Fruit fly (Drosophila melanogaster) whole organism, embryonic: ENCODE data around the gene Ir67a.

Source experiments
- CG10543 ChIP-seq: fragments of 200-800 bp; sonication (Bioruptor generic); optimal IDR thresholded peaks from 3 replicates; lab custom pipeline; 2017; ENCODE audit warnings: missing biosample characterization, mild to moderate bottlenecking, missing genetic modification characterization, moderate library complexity
- CG12155 ChIP-seq: fragments of 200-800 bp; sonication (Bioruptor generic); optimal IDR thresholded peaks from 3 replicates; lab custom pipeline; 2016; ENCODE audit warnings: missing biosample characterization, missing genetic modification characterization
- CG13624 ChIP-seq: fragments of 200-800 bp; sonication (Bioruptor generic); optimal IDR thresholded peaks from 2 replicates; lab custom pipeline; 2016; ENCODE audit warnings: missing biosample characterization, missing genetic modification characterization
- CG13894 ChIP-seq: fragments of 200-800 bp; sonication (Bioruptor generic); optimal IDR thresholded peaks from 3 replicates; lab custom pipeline; 2018; ENCODE audit warnings: missing biosample characterization, mild to moderate bottlenecking, missing genetic modification characterization, moderate library complexity
- CG18476 ChIP-seq: fragments of 200-800 bp; sonication (Bioruptor generic); optimal IDR thresholded peaks from 2 replicates; lab custom pipeline; 2016; ENCODE audit warnings: missing biosample characterization, mild to moderate bottlenecking, missing genetic modification characterization
- CG31441 ChIP-seq: fragments of 200-800 bp; sonication (Bioruptor generic); IDR thresholded peaks from 2 replicates; pipeline ENCODE4 v1.3.6; 2022; ENCODE audit warnings: missing biosample characterization, missing genetic modification characterization
- CG32772 ChIP-seq: fragments of 200-800 bp; sonication (Bioruptor generic); IDR thresholded peaks from 2 replicates; pipeline ENCODE4 v1.3.6; 2022; ENCODE audit warnings: missing biosample characterization, missing genetic modification characterization
- CG34376 ChIP-seq: fragments of 200-800 bp; sonication (Bioruptor generic); optimal IDR thresholded peaks from 2 replicates; lab custom pipeline; 2018; ENCODE audit warnings: missing biosample characterization, mild to moderate bottlenecking, missing genetic modification characterization
- CG4282 ChIP-seq: fragments of 200-800 bp; sonication (Bioruptor generic); optimal IDR thresholded peaks from 2 replicates; lab custom pipeline; 2016; ENCODE audit warnings: missing biosample characterization, missing genetic modification characterization
- CG6683 ChIP-seq: fragments of 200-800 bp; sonication (Bioruptor generic); optimal IDR thresholded peaks from 2 replicates; lab custom pipeline; 2017; ENCODE audit warnings: missing biosample characterization, mild to moderate bottlenecking, missing genetic modification characterization, missing genetic modification reagents
- CG7987 ChIP-seq: fragments of 200-800 bp; sonication (Bioruptor generic); optimal IDR thresholded peaks from 2 replicates; lab custom pipeline; 2018; ENCODE audit warnings: missing biosample characterization, mild to moderate bottlenecking, missing genetic modification characterization, moderate library complexity
- CG8388 ChIP-seq: fragments of 200-800 bp; sonication (Bioruptor generic); optimal IDR thresholded peaks from 2 replicates; lab custom pipeline; 2019; ENCODE audit warnings: missing biosample characterization, mild to moderate bottlenecking, missing genetic modification characterization, moderate library complexity
- CG8944 ChIP-seq: fragments of 200-800 bp; sonication (Bioruptor generic); optimal IDR thresholded peaks from 3 replicates; lab custom pipeline; 2016; ENCODE audit warnings: missing biosample characterization, missing genetic modification characterization
- D19A ChIP-seq: fragments of 200-800 bp; optimal IDR thresholded peaks from 3 replicates; lab custom pipeline; 2019; ENCODE audit warnings: missing biosample characterization, mild to moderate bottlenecking, missing genetic modification characterization, moderate library complexity
- E2f2 ChIP-seq: fragments of 200-800 bp; sonication (Bioruptor generic); IDR thresholded peaks from 2 replicates; pipeline ENCODE4 v1.3.6; 2022; ENCODE audit warnings: missing biosample characterization, missing genetic modification characterization
- Med ChIP-seq: fragments of 200-800 bp; sonication (Bioruptor generic); peaks from one replicate; lab custom pipeline; 2016; ENCODE audit warnings: missing biosample characterization, missing genetic modification characterization, mild to moderate bottlenecking, inconsistent platforms, moderate library complexity
- Mrtf ChIP-seq: fragments of 200-800 bp; sonication (Bioruptor generic); IDR thresholded peaks from 3 replicates; pipeline ENCODE4 v1.3.6; 2022; ENCODE audit warnings: missing biosample characterization, missing genetic modification characterization
- Oaz ChIP-seq: fragments of 200-800 bp; sonication (Bioruptor generic); IDR thresholded peaks from 2 replicates; pipeline ENCODE4 v1.3.6; 2022; ENCODE audit warnings: missing biosample characterization, missing genetic modification characterization
- Rfx ChIP-seq: fragments of 200-800 bp; sonication (Bioruptor generic); IDR thresholded peaks from 2 replicates; pipeline ENCODE4 v1.3.6; 2022; ENCODE audit warnings: missing biosample characterization, missing genetic modification characterization
- Sox102F ChIP-seq: fragments of 200-800 bp; sonication (Bioruptor generic); optimal IDR thresholded peaks from 2 replicates; lab custom pipeline; 2018; ENCODE audit warnings: missing biosample characterization, mild to moderate bottlenecking, missing genetic modification characterization, moderate library complexity
- Vsx1 ChIP-seq: fragments of 200-800 bp; sonication (Bioruptor generic); optimal IDR thresholded peaks from 2 replicates; lab custom pipeline; 2017; ENCODE audit warnings: missing biosample characterization, mild to moderate bottlenecking, missing genetic modification characterization, missing genetic modification reagents
- ash1 ChIP-seq: fragments of 200-800 bp; sonication (Bioruptor generic); optimal IDR thresholded peaks from 2 replicates; lab custom pipeline; 2018; ENCODE audit warnings: missing biosample characterization, mild to moderate bottlenecking, missing genetic modification characterization
- bab2 ChIP-seq: fragments of 200-800 bp; sonication (Bioruptor generic); optimal IDR thresholded peaks from 2 replicates; lab custom pipeline; 2016; ENCODE audit warnings: missing biosample characterization, missing genetic modification characterization
- chinmo ChIP-seq: fragments of 200-800 bp; sonication (Bioruptor generic); IDR thresholded peaks from 4 replicates; pipeline ENCODE4 v1.3.6; 2022; ENCODE audit warnings: missing biosample characterization, missing genetic modification characterization; ENCODE audit not compliant: partially characterized antibody
- chn ChIP-seq: fragments of 200-800 bp; sonication (Bioruptor generic); optimal IDR thresholded peaks from 2 replicates; lab custom pipeline; 2016; ENCODE audit warnings: missing biosample characterization, missing genetic modification characterization
- crp ChIP-seq, 2 experiments: fragments of 200-800 bp; sonication (Bioruptor generic); optimal IDR thresholded peaks; 2 replicates in 1 of 2; 3 replicates in 1 of 2; lab custom pipeline; 2017; ENCODE audit warnings: missing biosample characterization in 2 of 2, missing genetic modification characterization in 2 of 2, mild to moderate bottlenecking in 1 of 2, moderate library complexity in 1 of 2
- cwo ChIP-seq: fragments of 200-800 bp; sonication (Bioruptor generic); optimal IDR thresholded peaks from 3 replicates; lab custom pipeline; 2017; ENCODE audit warnings: missing biosample characterization, missing genetic modification characterization, mild to moderate bottlenecking, moderate library complexity, missing genetic modification reagents
- exex ChIP-seq: fragments of 200-800 bp; sonication (Bioruptor generic); optimal IDR thresholded peaks from 4 replicates; lab custom pipeline; 2018; ENCODE audit warnings: missing biosample characterization, mild to moderate bottlenecking, missing genetic modification characterization, moderate library complexity
- fd102C ChIP-seq: fragments of 200-800 bp; sonication (Bioruptor generic); optimal IDR thresholded peaks from 2 replicates; lab custom pipeline; 2018; ENCODE audit warnings: missing biosample characterization, mild to moderate bottlenecking, missing genetic modification characterization, moderate library complexity
- fd96Cb ChIP-seq: fragments of 200-800 bp; sonication (Bioruptor generic); optimal IDR thresholded peaks from 2 replicates; lab custom pipeline; 2018; ENCODE audit warnings: missing biosample characterization, mild to moderate bottlenecking, missing genetic modification characterization, moderate library complexity
- grn ChIP-seq: fragments of 200-800 bp; sonication (Bioruptor generic); optimal IDR thresholded peaks from 3 replicates; lab custom pipeline; 2017; ENCODE audit warnings: missing biosample characterization, missing genetic modification characterization
- gro ChIP-seq: fragments of 200-800 bp; sonication (Bioruptor generic); optimal IDR thresholded peaks from 2 replicates; lab custom pipeline; 2016; ENCODE audit warnings: missing biosample characterization, missing genetic modification characterization
- lbe ChIP-seq: fragments of 200-800 bp; sonication (Bioruptor generic); optimal IDR thresholded peaks from 2 replicates; lab custom pipeline; 2016; ENCODE audit warnings: missing biosample characterization, mild to moderate bottlenecking, missing genetic modification characterization
- lilli ChIP-seq: fragments of 200-800 bp; sonication (Bioruptor generic); optimal IDR thresholded peaks from 3 replicates; lab custom pipeline; 2016; ENCODE audit warnings: missing biosample characterization, missing genetic modification characterization
- mirr ChIP-seq: fragments of 200-800 bp; sonication (Bioruptor generic); optimal IDR thresholded peaks from 3 replicates; lab custom pipeline; 2018; ENCODE audit warnings: missing biosample characterization, mild to moderate bottlenecking, missing genetic modification characterization
- nerfin-1 ChIP-seq: fragments of 200-800 bp; sonication (Bioruptor generic); optimal IDR thresholded peaks from 3 replicates; lab custom pipeline; 2019; ENCODE audit warnings: missing biosample characterization, mild to moderate bottlenecking, missing genetic modification characterization, moderate library complexity
- sd ChIP-seq: fragments of 200-800 bp; sonication (Bioruptor generic); optimal IDR thresholded peaks from 3 replicates; lab custom pipeline; 2018; ENCODE audit warnings: missing biosample characterization, mild to moderate bottlenecking, missing genetic modification characterization, moderate library complexity
- sens ChIP-seq: fragments of 200-800 bp; sonication (Bioruptor generic); peaks from one replicate; lab custom pipeline; 2016; ENCODE audit warnings: missing biosample characterization, missing genetic modification characterization
- shn ChIP-seq: fragments of 200-800 bp; sonication (Bioruptor generic); optimal IDR thresholded peaks from 3 replicates; lab custom pipeline; 2016; ENCODE audit warnings: missing biosample characterization, missing genetic modification characterization
- sug ChIP-seq: fragments of 200-800 bp; optimal IDR thresholded peaks from 2 replicates; lab custom pipeline; 2019; ENCODE audit warnings: missing biosample characterization, mild to moderate bottlenecking, missing genetic modification characterization, moderate library complexity
- tin ChIP-seq: fragments of 200-800 bp; sonication (Bioruptor generic); optimal IDR thresholded peaks from 3 replicates; lab custom pipeline; 2016; ENCODE audit warnings: missing biosample characterization, missing genetic modification characterization
- tll ChIP-seq, 2 experiments: fragments of 200-800 bp in 1 of 2; fragments of >200 bp in 1 of 2; sonication (Bioruptor generic) in 1 of 2; optimal IDR thresholded peaks; 2 replicates each; lab custom pipeline; 2017 to 2019; ENCODE audit warnings: missing biosample characterization in 2 of 2, missing genetic modification characterization in 2 of 2, mild to moderate bottlenecking in 1 of 2, moderate library complexity in 1 of 2
- trh ChIP-seq: fragments of 200-800 bp; sonication (Bioruptor generic); optimal IDR thresholded peaks from 2 replicates; lab custom pipeline; 2016; ENCODE audit warnings: missing biosample characterization, missing genetic modification characterization

The Ir67a gene

DNA sequence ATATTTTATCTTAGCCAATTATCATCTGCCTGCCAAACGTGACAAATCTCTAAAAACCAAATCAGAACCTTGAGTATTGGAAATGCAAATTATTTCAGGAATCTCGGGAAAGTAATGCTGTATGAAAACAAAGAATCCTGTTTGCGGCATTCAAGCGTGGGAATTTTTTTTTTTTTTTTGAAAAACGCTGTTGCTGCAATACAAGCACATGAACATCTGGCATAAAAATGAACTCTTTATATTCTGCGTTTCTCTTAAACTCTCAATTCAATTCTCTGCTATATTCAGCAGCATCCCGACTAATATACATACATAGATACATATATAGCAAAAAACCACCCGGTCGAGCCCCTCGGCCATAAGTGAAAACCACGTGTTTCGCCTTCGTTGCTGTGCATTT, 42.5 kb downstream of the Ir67a start (continued):
- TF ChIP-seq Vsx1 (GFP tag; lab: Kevin White, UChicago) (no peak), CG12155 (GFP tag; lab: Kevin White, UChicago) (no peak), sens (GFP tag; lab: Kevin White, UChicago) (peak; percentile 18), nerfin-1 (tag; lab: Kevin White, UChicago) (peak; percentile 68), trh (GFP tag; lab: Kevin White, UChicago) (no peak)

DNA sequence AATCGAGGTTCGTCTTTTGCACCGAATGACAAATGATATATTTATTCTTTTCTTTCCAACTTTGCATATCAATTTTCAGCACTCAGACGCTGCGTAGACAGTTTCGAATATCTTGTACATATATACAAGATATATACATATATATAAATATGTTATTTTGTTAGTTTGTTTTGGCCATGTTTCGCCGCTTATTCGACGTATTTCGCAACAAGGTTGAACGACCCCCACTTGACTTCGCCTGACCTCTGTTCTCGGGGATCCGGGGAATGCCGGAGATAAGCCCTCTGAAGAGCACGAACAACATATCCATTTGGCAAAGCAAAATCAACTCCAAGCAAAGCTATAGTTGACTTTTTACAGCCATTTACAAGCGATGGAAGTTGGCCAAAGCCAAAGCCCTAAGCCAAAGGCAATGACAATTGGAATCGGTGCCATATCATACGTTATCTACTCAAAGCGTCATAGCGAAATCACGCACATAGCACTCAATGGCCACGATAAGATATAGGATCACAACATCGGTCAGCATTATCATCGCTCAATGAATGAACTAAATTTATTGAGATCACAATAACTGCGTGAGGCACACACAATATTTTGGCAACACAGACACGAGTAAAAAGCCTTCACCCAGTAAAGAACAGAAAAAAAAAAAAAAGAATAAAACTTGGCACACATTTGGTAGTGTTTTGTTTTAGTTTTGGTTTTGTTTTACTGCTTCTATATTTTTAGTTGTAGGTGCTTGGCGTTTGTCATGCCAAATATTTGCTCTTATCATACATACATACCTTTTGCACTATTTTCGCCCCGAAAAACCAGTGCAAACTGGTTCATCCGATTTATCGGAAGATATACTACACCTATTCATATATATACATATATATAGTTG, 43.6 kb downstream of the Ir67a start:
- TF ChIP-seq CG6683 (GFP tag; lab: Kevin White, UChicago) (no peak), crp (GFP tag; optimal IDR thresholded peaks at IDR 0.05; lab: Kevin White, UChicago) (no peak), CG13894 (tag; lab: Kevin White, UChicago) (peak; percentile 11), lbe (GFP tag; lab: Kevin White, UChicago) (no peak), Sox102F (no peak), Med (GFP tag; lab: Kevin White, UChicago) (peak; percentile 38), CG32772 (GFP tag; lab: Robert Waterston, UW) (no peak), exex (tag; lab: Kevin White, UChicago) (peak; percentile 58), ash1 (no peak), grn (GFP tag; lab: Kevin White, UChicago) (peak; percentile 39), tin (no peak), CG18476 (GFP tag; lab: Kevin White, UChicago) (no peak), sug (tag; lab: Kevin White, UChicago) (peak; percentile 44), CG13624 (GFP tag; lab: Kevin White, UChicago) (no peak), lilli (GFP tag; lab: Kevin White, UChicago) (no peak), cwo (peak; percentile 43), D19A (tag; lab: Kevin White, UChicago) (no peak), CG4282 (GFP tag; lab: Kevin White, UChicago) (no peak), mirr (GFP tag; lab: Kevin White, UChicago) (peak; percentile 69), chinmo (GFP tag; lab: Robert Waterston, UW) (0 out of 4 replicates have a peak, but pooled peaks have one; percentile 18), sd (tag; lab: Kevin White, UChicago) (peak; percentile 50), CG10543 (GFP tag; lab: Kevin White, UChicago) (peak; percentile 31), Oaz (GFP tag; lab: Robert Waterston, UW) (no peak), E2f2 (no peak), CG8944 (GFP tag; lab: Kevin White, UChicago) (no peak), CG34376 (GFP tag; lab: Kevin White, UChicago) (peak; percentile 38)

- no peak for TF ChIP-seq bab2 (GFP tag; lab: Kevin White, UChicago)
- no peak for TF ChIP-seq D19A (tag; lab: Kevin White, UChicago)
- no peak for TF ChIP-seq CG8388
- TF ChIP-seq shn (GFP tag; lab: Kevin White, UChicago): no peak
- TF ChIP-seq chn (GFP tag; lab: Kevin White, UChicago): no peak
- TF ChIP-seq tll (GFP tag; optimal IDR thresholded peaks at IDR 0.05; lab: Kevin White, UChicago): no peak
- no peak for TF ChIP-seq fd96Cb (tag; lab: Kevin White, UChicago)
- TF ChIP-seq fd102C (GFP tag; lab: Kevin White, UChicago): no peak
- no peak for TF ChIP-seq Mrtf (GFP tag; lab: Robert Waterston, UW)
- TF ChIP-seq Rfx (GFP tag; lab: Robert Waterston, UW): no peak
- no peak for TF ChIP-seq CG31441 (GFP tag; lab: Robert Waterston, UW)
- TF ChIP-seq CG7987: no peak
- no peak for TF ChIP-seq gro (GFP tag; lab: Kevin White, UChicago)
These were observed 45.7 kb downstream of the Ir67a start for dm6 chr3L:9497981-9498619.
